Worm (Caenorhabditis elegans): ENCODE results near the gene F32D8.1.

Gene F32D8.1

DNA sequence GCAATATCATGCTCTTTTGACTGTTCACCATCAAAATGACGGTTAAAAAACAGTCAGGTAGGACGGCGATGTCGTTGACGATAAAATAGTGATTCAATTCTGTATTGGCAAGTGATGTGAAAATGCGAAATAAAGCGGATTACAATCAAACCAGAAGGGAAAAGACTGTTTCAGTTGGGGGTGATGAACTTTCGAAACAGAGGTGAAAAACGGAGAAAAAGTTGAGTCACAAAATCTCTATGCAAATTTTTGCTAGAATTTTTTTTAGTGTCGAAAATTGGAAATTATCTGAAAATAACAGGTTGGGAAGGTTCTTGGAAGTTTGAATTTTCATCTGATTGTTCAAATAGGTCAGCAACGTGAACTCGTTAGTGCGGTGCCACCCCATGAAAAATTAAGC is 41.1 kb downstream of the F32D8.1 start, which contains the start of gene nas-31:
Gene nas-31 (minus strand): TSS at position 101 of the 400 bp plus-strand sequence.
- TF ChIP-seq ztf-23 (GFP tag; IDR thresholded peaks at IDR 0.05) (no peak), klf-2 (GFP tag; conservative IDR thresholded peaks at IDR 0.05) (no peak), med-1 (GFP tag; optimal IDR thresholded peaks at IDR 0.05; ENCODE audit: insufficient read depth) (no peak), cog-1 (tag; optimal IDR thresholded peaks at IDR 0.05) (no peak), flt-1 (GFP tag; IDR thresholded peaks at IDR 0.05) (no peak)

DNA sequence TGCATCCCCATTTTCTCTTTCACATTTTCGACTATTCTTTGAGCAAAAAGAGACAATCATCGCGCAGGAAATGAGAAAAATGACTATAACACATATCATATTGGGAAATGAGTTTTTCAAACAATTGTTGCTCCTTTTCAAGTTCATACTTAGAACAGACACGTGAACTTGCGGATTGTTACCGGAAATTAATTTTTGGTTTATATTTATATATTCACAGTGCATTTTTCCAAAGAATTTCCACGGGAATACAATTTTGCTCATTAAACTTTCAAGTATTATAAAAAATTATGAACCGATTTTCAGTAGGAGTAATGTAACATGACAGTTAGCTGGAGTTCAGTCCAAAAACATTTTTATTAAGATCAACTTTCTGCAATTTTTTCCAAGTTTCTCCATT is 42.6 kb downstream of the F32D8.1 start, which contains the start of gene F58B4.7:
Gene F58B4.7 (minus strand): TSS at position 101 of the 400 bp plus-strand sequence.
- TF ChIP-seq ref-1 (GFP tag; conservative IDR thresholded peaks at IDR 0.05): no peak
- TF ChIP-seq ztf-29 (GFP tag; IDR thresholded peaks at IDR 0.05): no peak
- no peak for TF ChIP-seq cog-1 (tag; optimal IDR thresholded peaks at IDR 0.05)

DNA sequence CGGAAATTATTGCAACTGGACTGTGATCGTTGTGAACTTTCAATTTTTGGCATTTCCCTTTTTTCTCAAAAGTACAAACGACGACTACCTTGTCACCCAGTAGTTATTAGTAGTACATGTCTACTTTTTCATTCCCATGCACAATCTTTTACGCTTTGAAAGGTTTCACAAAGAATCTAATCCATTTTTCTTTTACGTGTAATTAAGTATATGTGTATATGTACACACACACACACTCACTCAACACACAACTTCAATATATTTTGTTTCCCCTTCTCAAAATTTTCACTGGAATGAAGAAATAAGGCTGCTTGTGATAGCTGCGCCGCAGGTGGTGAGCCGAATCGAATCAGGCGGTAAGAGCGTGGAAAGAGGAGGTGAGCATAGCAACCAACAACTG is 44.1 kb downstream of the F32D8.1 start, which contains the start of gene F58B4.6:
Gene F58B4.6 (plus strand): TSS at position 301 of the 400 bp plus-strand sequence.
- TF ChIP-seq klf-2 (GFP tag; conservative IDR thresholded peaks at IDR 0.05) (no peak), cog-1 (tag; optimal IDR thresholded peaks at IDR 0.05) (no peak)

DNA sequence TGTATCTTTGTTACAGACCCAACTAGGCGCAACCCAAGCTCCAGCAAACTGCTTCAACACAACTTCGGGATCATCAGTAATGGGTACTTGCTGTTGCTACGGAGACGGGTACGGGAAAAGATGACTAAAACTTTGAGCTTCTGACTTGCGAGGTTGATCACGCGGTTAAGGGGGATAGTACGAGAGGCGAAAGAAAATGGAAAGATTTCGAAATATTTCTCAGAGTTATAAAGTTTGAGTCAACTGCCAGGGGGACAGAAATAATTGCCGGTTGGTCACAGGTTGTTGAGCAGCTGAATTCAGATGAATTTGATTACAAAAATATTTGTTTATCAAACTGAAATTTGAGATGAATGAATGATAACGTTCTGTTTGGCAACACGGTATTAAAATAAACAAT is 45.0 kb downstream of the F32D8.1 start:
- TF ChIP-seq ztf-23 (GFP tag; IDR thresholded peaks at IDR 0.05) (no peak), med-1 (GFP tag; optimal IDR thresholded peaks at IDR 0.05; ENCODE audit: insufficient read depth) (no peak), ref-1 (GFP tag; conservative IDR thresholded peaks at IDR 0.05) (no peak), flt-1 (GFP tag; IDR thresholded peaks at IDR 0.05) (no peak), ztf-29 (GFP tag; IDR thresholded peaks at IDR 0.05) (no peak), T22C8.4 (GFP tag; IDR thresholded peaks at IDR 0.05) (no peak), cog-1 (tag; optimal IDR thresholded peaks at IDR 0.05) (no peak)

DNA sequence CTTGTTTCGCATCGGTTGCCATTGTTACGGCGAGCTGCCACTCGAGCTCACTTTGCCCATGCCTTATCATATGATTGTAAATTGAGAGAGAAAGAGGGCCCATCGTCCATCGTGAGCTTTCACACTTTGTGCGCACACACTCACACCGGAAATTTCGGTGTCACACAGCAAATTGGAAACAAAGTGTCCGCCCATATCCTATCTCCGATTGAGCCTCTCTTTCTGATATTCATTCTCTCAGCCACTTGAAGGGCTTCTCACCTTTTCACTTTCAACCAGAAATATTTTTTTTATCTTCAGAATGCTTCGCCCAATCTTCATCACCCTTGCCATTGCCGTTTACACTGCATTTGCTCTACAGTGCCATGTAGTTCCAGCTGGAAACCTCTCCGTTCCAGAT is 48.9 kb downstream of the F32D8.1 start, which contains the start of gene F58B4.3:
Gene F58B4.3 (plus strand): TSS at position 301 of the 400 bp plus-strand sequence.
- no peak for TF ChIP-seq klf-2 (GFP tag; conservative IDR thresholded peaks at IDR 0.05)
- no peak for TF ChIP-seq med-1 (GFP tag; optimal IDR thresholded peaks at IDR 0.05; ENCODE audit: insufficient read depth)
- no peak for TF ChIP-seq cog-1 (tag; optimal IDR thresholded peaks at IDR 0.05)
- no peak for TF ChIP-seq ztf-29 (GFP tag; IDR thresholded peaks at IDR 0.05)
- no peak for TF ChIP-seq tab-1 (GFP tag; IDR thresholded peaks at IDR 0.05)
- TF ChIP-seq ztf-23 (GFP tag; IDR thresholded peaks at IDR 0.05): no peak
- TF ChIP-seq T22C8.4 (GFP tag; IDR thresholded peaks at IDR 0.05): no peak
- no peak for TF ChIP-seq flt-1 (GFP tag; IDR thresholded peaks at IDR 0.05)
- no peak for TF ChIP-seq ref-1 (GFP tag; conservative IDR thresholded peaks at IDR 0.05)

DNA sequence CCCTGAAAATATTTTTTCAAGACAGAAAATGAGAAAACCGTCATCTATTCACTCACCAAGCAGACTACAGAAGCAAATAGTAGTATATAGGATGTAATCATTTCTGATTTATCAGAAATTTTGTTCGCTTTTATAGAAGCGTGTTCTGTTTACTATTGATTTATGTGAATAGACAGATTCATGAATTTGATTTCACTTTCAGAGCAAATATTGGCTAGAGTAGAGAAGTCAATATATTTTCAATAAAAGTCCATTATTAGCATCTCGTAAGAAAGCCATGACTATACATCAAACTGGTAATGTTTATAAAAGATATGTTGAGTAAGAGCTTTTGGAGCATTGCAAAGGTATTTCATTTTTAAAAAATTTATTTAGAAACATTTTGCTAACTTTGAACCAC is 50.6 kb downstream of the F32D8.1 start, which contains the start of gene scvp-1:
Gene scvp-1 (minus strand): TSS at position 101 of the 400 bp plus-strand sequence.
- TF ChIP-seq ref-1 (GFP tag; conservative IDR thresholded peaks at IDR 0.05) (no peak), med-1 (GFP tag; optimal IDR thresholded peaks at IDR 0.05; ENCODE audit: insufficient read depth) (no peak), flt-1 (GFP tag; IDR thresholded peaks at IDR 0.05) (no peak)

DNA sequence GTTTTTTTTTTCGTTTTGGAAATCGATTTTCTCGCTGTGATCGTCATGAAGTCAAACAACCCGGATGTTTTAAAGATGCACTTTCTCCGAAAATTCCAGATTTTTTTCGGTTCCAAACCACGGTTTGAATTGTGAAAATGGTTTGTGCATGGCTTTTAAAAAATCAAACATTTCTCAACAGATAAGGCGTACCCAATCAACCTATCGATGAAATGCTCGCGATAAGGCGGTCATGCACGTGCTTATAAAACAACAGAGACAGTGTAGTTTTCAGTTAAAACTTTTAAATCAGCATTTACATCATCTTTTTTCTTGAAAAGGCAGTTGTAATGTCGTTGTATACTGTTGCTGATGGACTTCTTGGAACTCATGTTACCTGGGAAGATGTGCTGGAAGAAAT is 51.8 kb downstream of the F32D8.1 start, which contains the start of gene F58B4.5:
Gene F58B4.5 (plus strand): TSS at position 283 of the 400 bp plus-strand sequence.
- TF ChIP-seq ztf-23 (GFP tag; IDR thresholded peaks at IDR 0.05) (no peak), ztf-29 (GFP tag; IDR thresholded peaks at IDR 0.05) (no peak), flt-1 (GFP tag; IDR thresholded peaks at IDR 0.05) (no peak), med-1 (GFP tag; optimal IDR thresholded peaks at IDR 0.05; ENCODE audit: insufficient read depth) (no peak), klf-2 (GFP tag; conservative IDR thresholded peaks at IDR 0.05) (no peak), ref-1 (GFP tag; conservative IDR thresholded peaks at IDR 0.05) (no peak), T22C8.4 (GFP tag; IDR thresholded peaks at IDR 0.05) (no peak), cog-1 (tag; optimal IDR thresholded peaks at IDR 0.05) (no peak)

Data from whole organism, midembryonic.